Worm (Caenorhabditis elegans): Measurements from ENCODE around the gene F11G11.4.
"Not testable (repeated sequence)": the region's sequence is repeated elsewhere in the genome, so short reads cannot be mapped to it uniquely, and the experiment has no call there.

F11G11.4 gene

DNA sequence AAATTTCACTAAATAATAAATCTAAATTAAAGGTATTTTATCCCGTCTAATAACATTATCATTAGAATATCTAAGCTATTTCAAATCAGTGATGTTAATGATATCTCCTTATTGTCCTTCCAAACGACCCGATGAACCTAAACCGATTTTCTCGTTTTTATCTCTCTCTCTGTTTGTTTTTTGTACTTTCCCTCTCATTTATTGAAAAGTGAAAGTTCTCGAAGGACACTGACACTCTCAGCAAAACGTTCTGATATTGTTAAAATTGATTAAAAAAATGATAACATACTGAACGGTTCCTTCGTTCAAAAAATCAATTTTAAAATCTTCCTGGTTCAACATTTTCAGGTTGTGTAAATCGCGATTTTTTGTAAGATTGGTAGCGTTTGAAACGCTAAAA is 15.7 kb downstream of the F11G11.4 start, which contains the start of gene F11G11.13:
Gene F11G11.13, minus strand, starts transcription at position 89 of the 400 bp plus-strand sequence.
- no peak for TF ChIP-seq W03F9.2 (tag; optimal IDR thresholded peaks at IDR 0.05)
- TF ChIP-seq him-1 (tag; optimal IDR thresholded peaks at IDR 0.05) = no peak
- no peak for TF ChIP-seq dao-5 (tag; optimal IDR thresholded peaks at IDR 0.05)

DNA sequence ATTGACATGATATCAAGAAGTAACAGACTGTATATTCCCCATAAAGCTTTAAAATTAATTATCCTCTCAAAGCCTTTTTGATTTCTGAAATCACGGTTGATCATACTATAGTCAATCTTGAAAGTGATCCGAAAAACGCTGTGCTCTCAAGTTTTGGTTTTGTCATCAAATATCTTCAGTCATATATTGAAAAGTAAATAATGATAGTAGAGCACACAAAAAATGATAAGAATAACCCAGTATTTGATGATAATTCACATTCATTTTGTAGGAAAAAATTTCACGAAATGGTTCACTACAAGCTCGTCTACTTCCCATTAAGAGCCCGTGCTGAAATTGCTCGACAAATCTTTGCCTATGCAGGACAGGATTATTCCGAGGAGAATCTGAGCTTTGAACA is 19.2 kb downstream of the F11G11.4 start, which contains the start of gene gst-6:
Gene gst-6, plus strand, starts transcription at position 263 of the 400 bp plus-strand sequence.
- TF ChIP-seq W03F9.2 (tag; optimal IDR thresholded peaks at IDR 0.05) (no peak), dao-5 (tag; optimal IDR thresholded peaks at IDR 0.05) (no peak), him-1 (tag; optimal IDR thresholded peaks at IDR 0.05) (no peak)

DNA sequence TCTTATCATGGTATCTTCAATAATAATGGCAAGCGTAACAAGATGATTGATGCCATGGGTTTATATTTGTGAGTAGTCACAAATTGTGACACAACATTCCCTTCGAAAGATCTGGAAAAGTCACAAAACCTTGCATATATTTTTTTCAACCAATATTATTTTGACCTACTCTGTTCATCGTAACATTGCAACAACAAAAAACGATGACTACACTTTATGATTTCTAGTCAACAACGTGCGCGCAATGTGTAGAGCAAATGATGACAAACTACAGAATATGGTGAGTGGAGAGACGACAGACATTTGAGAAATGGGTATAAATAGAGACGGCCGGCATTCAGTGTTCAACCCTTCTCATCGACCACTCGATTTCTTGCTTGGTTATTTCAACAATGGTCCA is 21.3 kb downstream of the F11G11.4 start, which contains the start of gene gst-7:
Gene gst-7, plus strand, starts transcription at position 336 of the 400 bp plus-strand sequence.
- TF ChIP-seq him-1 (tag; optimal IDR thresholded peaks at IDR 0.05) (no peak), W03F9.2 (tag; optimal IDR thresholded peaks at IDR 0.05) (no peak), dao-5 (tag; optimal IDR thresholded peaks at IDR 0.05) (no peak)

DNA sequence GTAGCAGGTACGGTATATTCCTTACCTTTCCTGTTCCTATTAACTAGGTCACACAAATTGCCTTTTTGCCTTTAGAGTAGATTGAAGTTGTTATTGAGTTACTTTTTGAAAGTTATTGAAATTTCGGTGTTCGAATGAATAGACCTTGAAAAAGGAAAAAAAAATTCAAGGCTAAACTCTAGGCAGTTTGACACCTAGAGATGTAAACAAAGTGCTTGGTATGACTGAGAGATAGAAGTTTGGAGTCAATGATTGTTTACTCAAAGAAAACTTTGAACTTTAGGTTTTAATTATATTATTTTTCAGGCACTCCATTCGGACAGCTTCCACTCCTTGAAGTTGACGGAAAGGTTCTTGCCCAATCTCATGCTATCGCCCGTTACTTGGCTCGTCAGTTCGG is 22.1 kb downstream of the F11G11.4 start:
- TF ChIP-seq W03F9.2 (tag; optimal IDR thresholded peaks at IDR 0.05) (no peak), dao-5 (tag; optimal IDR thresholded peaks at IDR 0.05) (no peak), him-1 (tag; optimal IDR thresholded peaks at IDR 0.05) (no peak)

DNA sequence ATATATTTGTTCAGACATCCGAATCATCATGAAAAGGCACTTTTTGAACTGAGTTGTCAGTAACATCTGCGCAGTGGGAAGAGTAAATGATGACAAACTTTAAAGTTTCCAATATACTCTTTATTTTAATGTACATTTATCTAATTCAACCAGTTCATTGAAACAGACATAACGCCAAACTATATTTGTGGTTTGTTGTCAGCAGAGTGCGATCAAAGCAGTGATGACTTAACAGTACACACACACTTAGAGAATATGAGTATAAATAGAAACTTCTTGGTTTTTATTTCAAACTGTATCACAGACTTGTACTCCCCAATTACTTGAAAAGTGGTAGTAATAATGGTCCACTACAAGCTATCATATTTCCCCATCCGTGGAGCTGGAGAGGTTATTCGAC is 23.0 kb downstream of the F11G11.4 start, which contains the start of gene gst-8:
Gene gst-8, plus strand, starts transcription at position 301 of the 400 bp plus-strand sequence.
- TF ChIP-seq him-1 (tag; optimal IDR thresholded peaks at IDR 0.05) (no peak), W03F9.2 (tag; optimal IDR thresholded peaks at IDR 0.05) (no peak), dao-5 (tag; optimal IDR thresholded peaks at IDR 0.05) (no peak)

DNA sequence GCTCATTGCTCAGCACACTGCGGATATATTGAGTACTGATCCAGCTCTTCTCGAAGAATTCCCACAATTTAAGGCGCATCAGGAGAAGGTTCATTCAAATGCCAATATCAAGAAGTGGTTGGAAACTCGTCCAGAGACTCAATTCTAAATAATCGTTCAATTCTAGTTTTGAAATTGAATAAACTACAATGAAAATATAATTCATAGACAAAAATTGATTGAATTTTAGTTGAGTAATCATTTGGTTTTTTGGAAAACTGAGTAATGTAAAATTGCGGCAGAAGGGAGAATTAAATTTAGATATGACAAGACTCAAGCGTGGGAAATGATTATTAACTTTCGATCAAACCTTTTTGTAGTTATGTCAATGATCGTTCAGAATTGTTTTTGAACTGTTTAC is 24.0 kb downstream of the F11G11.4 start:
- TF ChIP-seq him-1 (tag; optimal IDR thresholded peaks at IDR 0.05) = no peak
- TF ChIP-seq W03F9.2 (tag; optimal IDR thresholded peaks at IDR 0.05) = no peak
- no peak for TF ChIP-seq dao-5 (tag; optimal IDR thresholded peaks at IDR 0.05)

DNA sequence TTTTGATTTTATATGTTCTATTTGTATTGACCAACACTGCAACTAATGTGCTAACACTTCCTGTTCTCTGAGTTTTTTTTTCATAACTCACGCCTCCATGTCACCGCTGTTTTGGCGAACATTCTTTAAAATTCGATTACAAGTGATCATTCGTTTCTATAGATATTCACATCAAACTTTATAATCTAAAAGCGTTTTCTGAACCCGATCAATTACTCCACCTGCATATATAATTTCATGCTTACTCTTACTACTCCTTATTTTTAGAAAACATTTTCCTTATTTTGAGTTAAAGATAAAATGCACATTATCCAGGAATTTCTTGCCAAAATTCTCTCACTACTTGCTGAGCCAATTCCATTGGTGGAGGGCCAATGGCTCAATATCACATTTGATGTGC is 25.6 kb downstream of the F11G11.4 start, which contains the start of gene R05F9.7:
Gene R05F9.7, plus strand, starts transcription at position 301 of the 400 bp plus-strand sequence.
- TF ChIP-seq W03F9.2 (tag; optimal IDR thresholded peaks at IDR 0.05) (no peak), him-1 (tag; optimal IDR thresholded peaks at IDR 0.05) (no peak), dao-5 (tag; optimal IDR thresholded peaks at IDR 0.05) (no peak)

DNA sequence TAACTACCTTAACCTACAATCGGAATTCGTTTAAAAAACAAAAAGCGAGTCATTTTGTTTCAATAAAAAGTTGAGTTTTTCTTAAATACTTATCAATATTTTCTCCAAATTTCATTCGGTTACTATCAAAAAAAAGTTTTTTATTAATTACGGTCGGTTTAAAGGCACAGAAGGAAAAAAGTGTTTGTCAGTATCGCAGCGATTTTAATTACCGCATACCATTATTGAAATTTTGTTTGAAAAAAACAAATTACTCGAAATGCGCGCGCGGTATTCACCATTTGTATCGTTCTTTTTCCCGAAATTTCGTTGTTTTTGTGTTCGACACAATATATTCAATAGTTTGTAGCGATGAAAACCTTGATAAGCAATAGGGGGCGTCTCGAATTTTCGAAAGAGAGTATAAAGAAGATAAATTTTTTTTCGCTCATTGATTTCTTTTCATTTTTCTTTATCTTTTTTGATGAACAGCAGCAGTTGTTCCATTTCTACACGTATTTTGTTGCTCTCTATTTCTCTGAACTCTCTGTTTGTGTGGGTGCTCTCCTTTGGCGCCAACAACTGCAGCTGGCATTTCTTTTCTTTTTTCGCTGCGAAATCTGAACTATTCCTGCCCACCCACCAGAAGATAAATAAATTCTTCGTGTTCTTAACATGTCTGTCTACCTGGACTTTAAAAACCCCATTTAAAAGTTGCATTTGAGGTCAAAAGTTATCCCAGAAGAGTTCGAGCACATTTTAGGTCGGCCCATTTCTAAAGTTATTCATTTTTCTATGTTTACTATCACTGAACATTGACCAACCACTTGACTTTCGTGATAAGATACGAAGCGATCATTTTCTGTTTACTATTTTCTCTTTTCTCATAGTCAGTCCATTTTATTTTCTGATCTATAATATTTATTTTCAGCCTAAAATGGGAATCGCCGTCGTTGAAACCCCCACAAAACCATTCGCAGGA is 28.4 kb downstream of the F11G11.4 start, which contains the start of gene pgm-1:
Gene pgm-1, plus strand, starts transcription at position 911 of the 961 bp plus-strand sequence.
- TF ChIP-seq him-1 (tag; optimal IDR thresholded peaks at IDR 0.05) (no peak), dao-5 (tag; optimal IDR thresholded peaks at IDR 0.05) (no peak)

DNA sequence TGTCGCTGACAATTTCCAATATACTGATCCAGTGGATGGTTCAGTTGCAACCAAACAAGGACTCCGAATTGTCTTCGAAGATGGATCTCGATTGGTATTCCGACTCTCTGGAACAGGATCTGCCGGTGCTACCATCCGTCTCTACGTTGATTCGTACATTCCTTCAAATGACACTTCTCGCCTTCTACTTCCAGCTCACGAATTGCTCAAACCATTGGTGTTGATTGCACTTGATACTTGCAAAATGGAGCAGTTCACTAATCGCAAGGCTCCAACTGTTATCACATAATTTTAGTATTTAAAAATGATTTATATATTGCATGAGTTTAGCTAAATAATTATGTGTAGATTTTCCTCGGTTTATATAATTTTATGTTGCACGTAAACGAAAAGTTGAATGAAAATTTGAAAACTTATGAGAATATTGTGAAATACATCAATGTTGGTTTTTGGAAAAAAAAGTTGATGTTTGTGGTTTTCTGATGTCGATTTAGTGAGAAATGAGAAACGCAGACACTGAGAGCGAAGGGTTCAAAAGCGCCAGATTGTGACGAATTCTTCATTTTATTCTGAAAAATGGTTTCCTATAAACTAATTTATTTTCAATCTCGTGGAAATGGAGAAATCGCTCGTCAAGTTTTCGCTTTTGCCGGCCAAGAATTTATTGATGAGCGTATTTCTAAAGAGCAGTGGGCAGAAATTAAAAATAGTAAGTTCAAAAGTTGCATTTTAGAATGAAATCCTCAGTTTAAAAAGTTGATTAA is 30.8 kb downstream of the F11G11.4 start, which contains the start of gene gst-9:
Gene gst-9, plus strand, starts transcription at position 574 of the 764 bp plus-strand sequence.
- TF ChIP-seq dao-5 (tag; optimal IDR thresholded peaks at IDR 0.05) = no peak
- no peak for TF ChIP-seq him-1 (tag; optimal IDR thresholded peaks at IDR 0.05)
- TF ChIP-seq W03F9.2 (tag; optimal IDR thresholded peaks at IDR 0.05) = no peak

DNA sequence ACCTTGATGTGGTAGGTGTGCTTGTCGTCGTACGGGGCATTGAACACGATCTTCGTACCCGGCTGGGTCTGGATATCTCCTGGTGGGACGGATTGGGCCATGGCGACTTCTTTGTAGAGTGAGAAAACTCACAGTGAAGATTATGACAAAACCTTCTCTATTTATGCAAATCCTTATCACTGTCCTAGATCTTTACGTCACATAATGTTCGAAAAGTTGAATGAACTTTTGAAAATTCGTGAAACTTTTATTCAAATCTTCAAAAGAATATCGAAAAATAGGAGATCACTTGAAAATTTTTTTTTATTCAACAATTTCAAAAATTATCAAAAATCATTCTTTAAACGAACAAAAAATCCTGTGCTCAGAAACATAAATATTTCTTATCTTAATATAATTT is 32.2 kb downstream of the F11G11.4 start, which contains the start of gene msp-33:
Gene msp-33, minus strand, starts transcription at position 101 of the 400 bp plus-strand sequence.
- no peak for TF ChIP-seq dao-5 (tag; optimal IDR thresholded peaks at IDR 0.05)
- no peak for TF ChIP-seq him-1 (tag; optimal IDR thresholded peaks at IDR 0.05)
- no peak for TF ChIP-seq W03F9.2 (tag; optimal IDR thresholded peaks at IDR 0.05)

DNA sequence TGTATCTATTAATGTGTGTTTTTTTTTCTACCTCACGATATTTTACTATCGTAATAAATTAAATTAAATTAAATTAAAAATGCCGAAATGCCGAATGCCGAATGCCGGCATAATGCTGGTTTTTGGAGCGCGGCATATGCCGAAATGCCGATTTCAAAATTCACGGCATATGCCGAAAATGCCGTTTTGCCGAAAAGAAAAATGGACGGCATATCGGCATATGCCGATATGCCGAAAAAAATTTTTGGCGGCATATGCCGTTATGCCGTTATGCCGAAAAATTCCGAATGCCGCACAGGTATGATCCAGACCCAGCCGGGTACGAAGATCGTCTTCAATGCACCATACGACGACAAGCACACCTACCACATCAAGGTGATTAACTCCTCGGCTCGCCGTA is 38.1 kb downstream of the F11G11.4 start, which contains the start of gene msp-32:
Gene msp-32, plus strand, starts transcription at position 301 of the 400 bp plus-strand sequence.
- not testable (repeated sequence) for TF ChIP-seq W03F9.2, dao-5, him-1 (tag; optimal IDR thresholded peaks at IDR 0.05)

DNA sequence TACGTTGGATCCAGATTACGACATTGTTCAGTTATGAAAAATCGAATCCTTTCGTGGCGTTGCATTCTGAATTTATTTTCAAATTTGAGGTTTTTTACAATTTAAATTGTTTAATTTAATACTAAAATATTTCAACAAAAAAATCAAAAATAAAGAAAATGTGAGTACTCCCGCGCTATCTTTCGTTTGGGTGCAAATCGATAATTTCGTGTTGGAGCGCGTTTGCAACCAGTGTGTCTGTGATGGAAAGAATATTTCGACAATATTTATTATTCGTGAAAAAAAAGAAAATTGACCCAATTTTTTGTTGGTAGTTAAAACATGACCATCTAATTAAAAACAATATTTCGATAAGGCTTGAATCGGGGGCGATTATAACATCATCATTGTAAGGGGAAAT is 41.6 kb downstream of the F11G11.4 start, which contains the start of gene R05F9.9:
Gene R05F9.9, minus strand, starts transcription at position 66 of the 400 bp plus-strand sequence.
- TF ChIP-seq him-1 (tag; optimal IDR thresholded peaks at IDR 0.05) (no peak), W03F9.2 (tag; optimal IDR thresholded peaks at IDR 0.05) (no peak), dao-5 (tag; optimal IDR thresholded peaks at IDR 0.05) (no peak)

DNA sequence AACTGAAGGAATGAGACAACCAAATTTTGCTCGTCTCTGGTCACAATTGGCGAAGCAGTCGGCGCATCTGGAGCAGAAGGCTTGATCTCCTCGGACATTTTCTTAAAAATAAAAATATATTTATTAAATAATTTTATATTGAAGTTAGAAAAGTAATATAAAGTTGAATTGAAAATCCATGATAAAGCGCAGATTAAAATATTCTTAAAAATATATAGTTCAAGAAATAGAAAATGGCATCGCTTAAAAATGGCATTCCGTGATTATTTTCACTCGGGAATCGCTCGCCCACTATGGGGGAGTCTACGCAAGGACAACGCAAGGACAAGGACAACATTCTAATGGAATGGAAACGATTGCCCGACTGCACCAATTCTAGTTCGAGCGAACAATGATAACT is 43.3 kb downstream of the F11G11.4 start, which contains the start of gene sgt-1:
Gene sgt-1, minus strand, starts transcription at position 101 of the 400 bp plus-strand sequence.
- not testable (repeated sequence) for TF ChIP-seq dao-5, him-1, W03F9.2 (tag; optimal IDR thresholded peaks at IDR 0.05)
